Worm (Caenorhabditis elegans): ENCODE results near the gene R02D3.8.
A peak's percentile ranks its signal among the peaks of the same experiment; 100 is the strongest.

Gene R02D3.8

DNA sequence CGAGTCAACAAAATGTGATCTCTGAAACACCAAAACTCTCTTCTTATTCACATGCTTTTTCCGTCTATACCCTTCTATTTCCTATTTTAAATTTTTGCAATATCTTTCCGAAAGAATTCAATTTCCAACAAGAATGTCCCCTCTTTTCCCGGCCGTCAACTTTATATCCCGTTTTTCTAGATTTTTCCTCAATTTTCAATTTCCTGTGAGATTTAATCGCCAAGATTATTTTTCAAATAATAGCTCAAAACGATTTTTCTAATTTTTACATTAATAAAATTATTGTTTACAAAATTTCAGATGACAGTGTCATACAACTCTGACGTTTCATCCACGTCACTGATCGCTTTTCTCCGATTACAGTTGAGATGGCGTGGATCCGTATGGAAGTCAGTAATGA, 26.3 kb upstream of the R02D3.8 start, which contains the start of gene best-19:
TSS of gene best-19 (plus strand) at position 301 of the 400 bp plus-strand sequence.
- no peak for TF ChIP-seq lin-40 (tag; optimal IDR thresholded peaks at IDR 0.05)
- no peak for TF ChIP-seq fkh-3 (tag; optimal IDR thresholded peaks at IDR 0.05)
- no peak for TF ChIP-seq F57A8.1 (GFP tag; optimal IDR thresholded peaks at IDR 0.05)
- no peak for TF ChIP-seq K12H6.12 (tag; optimal IDR thresholded peaks at IDR 0.05)
- no peak for TF ChIP-seq ztf-18 (tag; optimal IDR thresholded peaks at IDR 0.05)
- TF ChIP-seq tlf-1 (GFP tag; optimal IDR thresholded peaks at IDR 0.05): no peak
- TF ChIP-seq bed-2 (GFP tag; IDR thresholded peaks at IDR 0.05): no peak
- no peak for TF ChIP-seq bed-1 (GFP tag; IDR thresholded peaks at IDR 0.05)
- TF ChIP-seq Y95B8A.8 (GFP tag; IDR thresholded peaks at IDR 0.05): no peak
- no peak for TF ChIP-seq lin-35 (GFP tag; optimal IDR thresholded peaks at IDR 0.05)
- TF ChIP-seq atf-7 (tag; optimal IDR thresholded peaks at IDR 0.05): no peak
- no peak for TF ChIP-seq C06A6.2 (GFP tag; conservative IDR thresholded peaks at IDR 0.05)
- TF ChIP-seq ztf-3 (GFP tag; optimal IDR thresholded peaks at IDR 0.05): no peak
- TF ChIP-seq madf-3 (GFP tag; IDR thresholded peaks at IDR 0.05): no peak

DNA sequence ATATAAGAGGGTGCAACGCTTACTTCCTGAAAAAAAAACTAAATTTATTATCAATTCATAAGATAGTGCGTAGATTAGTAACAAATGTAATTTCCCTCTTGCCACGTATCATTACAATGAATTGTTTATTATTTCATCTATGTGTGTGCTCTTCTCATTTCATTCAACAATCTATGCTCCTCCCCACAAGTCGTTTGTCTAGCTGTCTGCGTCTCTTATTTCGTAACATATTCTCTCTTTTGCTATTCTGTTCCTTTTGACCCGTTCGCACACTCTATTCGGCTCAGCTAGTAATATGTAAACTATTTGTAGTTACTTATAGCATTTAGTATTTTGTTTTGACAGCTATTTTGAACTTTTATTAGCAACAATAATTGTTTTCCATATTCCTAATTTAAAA, 25.0 kb upstream of the R02D3.8 start:
- no peak; the same call in 1 of the 2 replicates for TF ChIP-seq cebp-1 (GFP tag; IDR thresholded peaks at IDR 0.05)
- TF ChIP-seq cebp-1 (tag; optimal IDR thresholded peaks at IDR 0.05): peak; percentile 74
- no peak for TF ChIP-seq zfh-2 (GFP tag; conservative IDR thresholded peaks at IDR 0.05)
- TF ChIP-seq Y95B8A.8 (GFP tag; IDR thresholded peaks at IDR 0.05): no peak
- peak; percentile 80 for TF ChIP-seq hmg-1.2 (GFP tag; IDR thresholded peaks at IDR 0.05)

DNA sequence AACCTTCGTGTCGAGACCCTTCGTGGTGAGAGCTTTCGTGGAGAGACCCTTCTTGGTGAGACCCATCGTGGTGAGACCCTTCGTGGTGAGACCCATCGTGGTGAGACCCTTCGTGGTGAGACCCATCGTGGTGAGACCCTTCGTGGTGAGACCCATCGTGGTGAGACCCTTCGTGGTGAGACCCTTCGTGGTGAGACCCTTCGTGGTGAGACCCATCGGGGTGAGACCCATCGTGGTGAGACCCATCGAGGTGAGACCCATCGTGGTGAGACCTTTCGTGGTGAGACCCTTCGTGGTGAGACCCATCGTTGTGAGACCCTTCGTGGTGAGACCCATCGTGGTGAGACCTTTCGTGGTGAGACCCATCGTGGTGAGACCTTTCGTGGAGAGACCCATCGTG, 24.2 kb upstream of the R02D3.8 start:
- peak; percentile 68; the same call in 1 of the 2 replicates for TF ChIP-seq egrh-3 (GFP tag; IDR thresholded peaks at IDR 0.05)
- TF ChIP-seq hmg-1.2 (GFP tag; IDR thresholded peaks at IDR 0.05): 0 out of 2 replicates have a peak, but pooled peaks have one; percentile 9
- TF ChIP-seq dox-1 (GFP tag; IDR thresholded peaks at IDR 0.05): peak; percentile 16; the same call in 1 of the 2 replicates
- peak; percentile 46 for TF ChIP-seq F33H1.4 (GFP tag; IDR thresholded peaks at IDR 0.05)
- 0 out of 2 replicates have a peak, but pooled peaks have one; percentile 13 for TF ChIP-seq Y53G8AR.9 (GFP tag; conservative IDR thresholded peaks at IDR 0.05)

DNA sequence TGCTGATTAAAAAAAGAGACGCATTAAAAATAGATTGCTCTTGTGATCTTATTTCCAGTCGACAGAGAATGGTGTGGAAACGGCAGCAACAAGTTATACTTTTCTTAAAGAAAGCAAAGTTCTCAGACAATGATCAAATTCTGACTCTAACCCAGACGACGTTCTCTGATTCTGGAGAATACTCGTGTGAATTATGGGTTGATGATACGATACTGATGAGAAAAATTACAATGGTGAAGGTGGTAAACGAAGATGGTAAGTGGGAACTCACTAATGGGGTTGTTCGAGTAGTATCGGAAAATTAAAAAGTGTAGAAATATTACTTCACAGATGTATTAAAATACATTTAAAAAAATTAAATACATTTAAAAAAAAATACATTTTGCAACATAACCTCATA, 21.3 kb upstream of the R02D3.8 start:
- no peak for TF ChIP-seq B0035.1 (tag; optimal IDR thresholded peaks at IDR 0.05)
- no peak for TF ChIP-seq F55B11.4 (tag; optimal IDR thresholded peaks at IDR 0.05; ENCODE audit: borderline replicate concordance, insufficient read depth)
- no peak for TF ChIP-seq F10E7.11 (tag; optimal IDR thresholded peaks at IDR 0.05)
- no peak for TF ChIP-seq Y56A3A.18 (GFP tag; IDR thresholded peaks at IDR 0.05)
- no peak for TF ChIP-seq egl-18 (GFP tag; IDR thresholded peaks at IDR 0.05)
- no peak for TF ChIP-seq lin-26 (GFP tag; IDR thresholded peaks at IDR 0.05)
- TF ChIP-seq atf-7 (tag; optimal IDR thresholded peaks at IDR 0.05): no peak
- no peak for TF ChIP-seq Y95B8A.8 (GFP tag; IDR thresholded peaks at IDR 0.05)
- no peak for TF ChIP-seq madf-3 (GFP tag; IDR thresholded peaks at IDR 0.05)
- no peak for TF ChIP-seq snpc-1.3 (tag; optimal IDR thresholded peaks at IDR 0.05; ENCODE audit: insufficient read depth)
- no peak for TF ChIP-seq ztf-22 (GFP tag; optimal IDR thresholded peaks at IDR 0.05)
- TF ChIP-seq sea-2 (GFP tag; IDR thresholded peaks at IDR 0.05): no peak
- TF ChIP-seq hmg-20 (GFP tag; IDR thresholded peaks at IDR 0.05): no peak
- no peak for TF ChIP-seq tbx-9 (tag; optimal IDR thresholded peaks at IDR 0.05; ENCODE audit: borderline replicate concordance)
- no peak for TF ChIP-seq ceh-79 (tag; optimal IDR thresholded peaks at IDR 0.05)
- no peak for TF ChIP-seq snpc-3.4 (tag; optimal IDR thresholded peaks at IDR 0.05)
- TF ChIP-seq zfh-2 (GFP tag; conservative IDR thresholded peaks at IDR 0.05): no peak
